Worm (Caenorhabditis elegans): ENCODE data around the gene F45C12.17.

Gene F45C12.17

DNA sequence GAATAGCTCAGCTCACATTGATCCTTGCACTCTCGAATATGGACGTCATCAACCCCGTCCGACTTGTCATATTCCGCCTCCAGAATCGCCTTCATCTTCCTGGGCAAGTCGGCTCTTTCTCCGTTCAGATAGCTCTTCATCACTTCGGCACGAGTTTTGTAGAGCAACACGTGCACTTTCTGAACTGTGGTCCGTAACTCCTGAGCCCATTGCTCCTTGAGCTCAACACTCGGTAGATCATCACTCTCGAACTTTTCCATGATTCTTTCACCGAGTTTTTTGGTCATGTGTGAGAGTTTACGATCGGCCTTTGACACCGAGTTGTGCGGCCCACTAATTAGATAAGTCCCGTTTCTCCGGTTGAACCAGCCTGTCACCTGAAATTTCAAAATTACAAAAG lies 9.2 kb downstream of the F45C12.17 start:
- no peak for TF ChIP-seq ztf-16 (tag; optimal IDR thresholded peaks at IDR 0.05)
- no peak for TF ChIP-seq K02D7.2 (tag; optimal IDR thresholded peaks at IDR 0.05)
- no peak for TF ChIP-seq che-1 (tag; optimal IDR thresholded peaks at IDR 0.05)
- no peak for TF ChIP-seq mec-3 (tag; optimal IDR thresholded peaks at IDR 0.05; ENCODE audit: borderline replicate concordance)
- TF ChIP-seq tbx-7 (tag; optimal IDR thresholded peaks at IDR 0.05): no peak
- no peak for TF ChIP-seq Y22D7AL.16 (tag; optimal IDR thresholded peaks at IDR 0.05)
- TF ChIP-seq fax-1 (tag; optimal IDR thresholded peaks at IDR 0.05): no peak
- no peak for TF ChIP-seq unc-55 (GFP tag; optimal IDR thresholded peaks at IDR 0.05)
- TF ChIP-seq zip-5 (tag; optimal IDR thresholded peaks at IDR 0.05): no peak
- no peak for TF ChIP-seq pros-1 (tag; optimal IDR thresholded peaks at IDR 0.05)
- TF ChIP-seq T23F11.4 (GFP tag; optimal IDR thresholded peaks at IDR 0.05): no peak

DNA sequence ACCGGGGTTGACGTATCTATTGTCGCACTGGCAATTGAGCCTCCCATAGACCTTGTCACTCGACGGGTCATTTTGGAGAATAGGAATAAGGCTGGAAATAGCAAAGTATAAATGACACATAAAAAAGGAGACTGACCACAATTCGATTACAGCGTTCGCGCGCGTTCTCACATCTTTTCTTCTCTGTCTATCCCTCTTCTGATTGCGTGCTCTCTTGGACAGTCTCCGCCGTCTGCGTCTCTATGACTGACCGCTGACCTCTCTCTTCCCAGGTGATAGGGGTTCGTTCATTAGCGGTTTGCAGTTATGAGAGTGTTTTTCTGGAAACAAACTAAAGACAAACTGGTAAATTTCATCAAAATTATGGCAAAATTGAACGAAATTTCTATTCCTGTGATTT lies 10.4 kb downstream of the F45C12.17 start, which contains the start of gene ceh-83:
TSS of gene ceh-83 (minus strand) at position 181 of the 400 bp plus-strand sequence.
- TF ChIP-seq pag-3 (tag; optimal IDR thresholded peaks at IDR 0.05; ENCODE audit: borderline replicate concordance) (no peak), nhr-11 (tag; optimal IDR thresholded peaks at IDR 0.05) (no peak), tbx-7 (tag; optimal IDR thresholded peaks at IDR 0.05) (no peak), pat-9 (tag; optimal IDR thresholded peaks at IDR 0.05) (no peak), dmd-4 (tag; optimal IDR thresholded peaks at IDR 0.05; ENCODE audit: borderline replicate concordance) (no peak), ceh-6 (GFP tag; optimal IDR thresholded peaks at IDR 0.05) (no peak), gmeb-2 (tag; optimal IDR thresholded peaks at IDR 0.05) (no peak), F13H6.1 (tag; optimal IDR thresholded peaks at IDR 0.05) (no peak), tbx-2 (tag; optimal IDR thresholded peaks at IDR 0.05) (no peak), fkh-6 (tag; optimal IDR thresholded peaks at IDR 0.05) (no peak), Y22D7AL.16 (tag; optimal IDR thresholded peaks at IDR 0.05) (no peak), ceh-34 (tag; optimal IDR thresholded peaks at IDR 0.05) (no peak), elt-4 (tag; optimal IDR thresholded peaks at IDR 0.05) (no peak), pros-1 (tag; optimal IDR thresholded peaks at IDR 0.05) (no peak), ceh-14 (tag; optimal IDR thresholded peaks at IDR 0.05) (no peak), ahr-1 (tag; optimal IDR thresholded peaks at IDR 0.05) (no peak), ceh-9 (tag; optimal IDR thresholded peaks at IDR 0.05) (no peak), npax-4 (tag; optimal IDR thresholded peaks at IDR 0.05) (no peak)

DNA sequence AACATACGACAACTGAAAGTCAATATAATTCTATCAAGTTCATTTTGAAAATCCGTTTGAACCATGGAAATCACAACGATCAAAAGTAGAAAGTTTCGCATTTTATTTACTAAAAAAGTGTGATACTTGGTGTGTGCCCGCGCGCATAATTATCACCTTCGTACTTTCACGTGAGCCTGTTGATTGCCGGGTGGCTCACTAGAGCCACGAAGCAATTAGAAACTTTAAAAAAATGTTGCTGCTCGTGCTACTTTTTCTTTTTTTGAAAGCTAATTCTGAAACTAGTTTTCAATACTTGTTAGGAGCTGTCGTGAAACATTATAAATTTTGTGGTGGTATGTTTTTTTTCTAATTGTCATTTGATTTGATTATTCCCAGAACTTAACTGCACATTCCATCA lies 12.9 kb downstream of the F45C12.17 start, which contains the start of the genes irld-9 and irld-33:
TSS of gene irld-9 (minus strand) at position 101 of the 400 bp plus-strand sequence.
TSS of gene irld-33 (plus strand) at position 209 of the 400 bp plus-strand sequence.
- TF ChIP-seq ceh-30 (tag; optimal IDR thresholded peaks at IDR 0.05) (no peak), unc-86 (tag; optimal IDR thresholded peaks at IDR 0.05) (no peak), tbx-2 (tag; optimal IDR thresholded peaks at IDR 0.05) (no peak), ceh-14 (tag; optimal IDR thresholded peaks at IDR 0.05) (no peak), Y22D7AL.16 (tag; optimal IDR thresholded peaks at IDR 0.05) (no peak), C08G9.2 (tag; optimal IDR thresholded peaks at IDR 0.05) (no peak), nfya-1 (tag; optimal IDR thresholded peaks at IDR 0.05) (no peak), syd-9 (tag; optimal IDR thresholded peaks at IDR 0.05) (no peak), F13H6.1 (tag; optimal IDR thresholded peaks at IDR 0.05) (no peak)

DNA sequence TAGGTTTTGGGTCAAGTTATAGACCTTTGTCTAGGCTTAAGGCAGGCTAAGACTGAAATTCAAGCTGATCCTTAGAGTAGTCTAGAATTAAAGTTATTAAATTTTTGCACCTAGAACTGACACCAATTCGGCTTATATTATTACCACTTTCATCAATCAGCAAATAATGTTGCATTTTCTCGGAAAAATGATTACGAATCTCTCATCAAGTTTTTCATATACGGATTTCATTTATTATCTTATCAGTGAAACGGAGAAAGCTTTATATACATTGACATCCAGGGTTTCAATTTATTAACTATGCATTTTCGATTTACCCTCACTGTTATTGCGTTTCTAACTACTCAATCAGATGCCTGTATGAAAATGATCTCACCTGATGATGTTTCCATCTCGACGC lies 15.3 kb downstream of the F45C12.17 start, which contains the start of gene K07G6.1:
TSS of gene K07G6.1 (plus strand) at position 301 of the 400 bp plus-strand sequence.
- no peak for TF ChIP-seq pha-2 (tag; optimal IDR thresholded peaks at IDR 0.05)
- no peak for TF ChIP-seq dmd-4 (tag; optimal IDR thresholded peaks at IDR 0.05; ENCODE audit: borderline replicate concordance)
- TF ChIP-seq ceh-19 (GFP tag; optimal IDR thresholded peaks at IDR 0.05): no peak
- no peak for TF ChIP-seq ceh-14 (tag; optimal IDR thresholded peaks at IDR 0.05)
- TF ChIP-seq hlh-8 (tag; optimal IDR thresholded peaks at IDR 0.05): no peak
- no peak for TF ChIP-seq hlh-15 (tag; optimal IDR thresholded peaks at IDR 0.05)
- TF ChIP-seq rnt-1 (tag; optimal IDR thresholded peaks at IDR 0.05): no peak
- TF ChIP-seq ceh-48 (tag; optimal IDR thresholded peaks at IDR 0.05): no peak
- no peak for TF ChIP-seq ceh-18 (tag; optimal IDR thresholded peaks at IDR 0.05)
- no peak for TF ChIP-seq unc-42 (tag; optimal IDR thresholded peaks at IDR 0.05)
- TF ChIP-seq elt-4 (tag; optimal IDR thresholded peaks at IDR 0.05): no peak
- no peak for TF ChIP-seq ceh-9 (tag; optimal IDR thresholded peaks at IDR 0.05)
- TF ChIP-seq nhr-11 (tag; optimal IDR thresholded peaks at IDR 0.05): no peak
- no peak for TF ChIP-seq ceh-34 (tag; optimal IDR thresholded peaks at IDR 0.05)
- no peak for TF ChIP-seq C08G9.2 (tag; optimal IDR thresholded peaks at IDR 0.05)
- TF ChIP-seq pqm-1 (tag; optimal IDR thresholded peaks at IDR 0.05): no peak
- no peak for TF ChIP-seq ama-1 (optimal IDR thresholded peaks at IDR 0.05)
- no peak for TF ChIP-seq ceh-6 (GFP tag; optimal IDR thresholded peaks at IDR 0.05)

All from whole organism, late embryonic.